Worm (Caenorhabditis elegans) whole organism, L4 larva: Measurements from ENCODE around the gene his-42.
A peak's percentile ranks its signal among the peaks of the same experiment; 100 is the strongest.

Experiments used
- F26F4.8 ChIP-seq: fragments of 200-800 bp; sonication (Bioruptor generic); conservative IDR thresholded peaks from 2 replicates; pipeline ENCODE4 v1.3.6; 2022; ENCODE audit warnings: missing genetic modification characterization, missing compliant biosample characterization
- F37D6.2 ChIP-seq: sonication (generic microtip); optimal IDR thresholded peaks from 2 replicates; lab custom pipeline; 2016; ENCODE audit warnings: mild to moderate bottlenecking, missing genetic modification characterization, missing compliant biosample characterization
- T26A8.4 ChIP-seq: fragments of 200-800 bp; sonication (Bioruptor generic); IDR thresholded peaks from 2 replicates; pipeline ENCODE4 v1.3.6; 2022; ENCODE audit warnings: missing genetic modification characterization, missing compliant biosample characterization
- Y105C5A.15 ChIP-seq: fragments of 200-800 bp; sonication (Bioruptor generic); IDR thresholded peaks from 2 replicates; pipeline ENCODE4 v1.3.6; 2022; ENCODE audit warnings: missing genetic modification characterization, missing compliant biosample characterization
- ZK337.2 ChIP-seq: fragments of 200-800 bp; sonication (Bioruptor generic); IDR thresholded peaks from 2 replicates; pipeline ENCODE4 v1.3.6; 2022; ENCODE audit warnings: missing genetic modification reagents, missing genetic modification characterization, missing compliant biosample characterization
- ZK546.5 ChIP-seq, 2 experiments: sonication (generic microtip); optimal IDR thresholded peaks; 2 replicates each; lab custom pipeline; 2017; ENCODE audit warnings: missing biosample characterization in 2 of 2, missing genetic modification characterization in 2 of 2
- ama-1 ChIP-seq: fragments of 150-350 bp; optimal IDR thresholded peaks from 2 replicates; lab custom pipeline; 2014; ENCODE audit warnings: inconsistent platforms, mixed read lengths
- ceh-32 ChIP-seq: sonication (generic microtip); optimal IDR thresholded peaks from 2 replicates; lab custom pipeline; 2016; ENCODE audit warnings: mild to moderate bottlenecking, missing genetic modification characterization, missing compliant biosample characterization; ENCODE audit not compliant: poor library complexity
- ceh-44 ChIP-seq: fragments of 200-800 bp; sonication (Bioruptor generic); IDR thresholded peaks from 2 replicates; pipeline ENCODE4 v1.3.6; 2022; ENCODE audit warnings: missing genetic modification reagents, missing genetic modification characterization, missing compliant biosample characterization
- ces-1 ChIP-seq: fragments of 150-350 bp; sonication (generic microtip); optimal IDR thresholded peaks from 4 replicates; lab custom pipeline; 2014; ENCODE audit warnings: missing biosample characterization, missing genetic modification reagents, missing genetic modification characterization
- daf-16 ChIP-seq, 3 experiments: sonication (generic microtip); optimal IDR thresholded peaks; 2 replicates each; lab custom pipeline; 2016 to 2017; ENCODE audit warnings: missing genetic modification characterization in 3 of 3, missing genetic modification reagents in 3 of 3, mild to moderate bottlenecking in 2 of 3, missing compliant biosample characterization in 2 of 3, missing biosample characterization in 1 of 3, moderate library complexity in 1 of 3
- daf-19 ChIP-seq: fragments of 200-800 bp; sonication (Bioruptor generic); conservative IDR thresholded peaks from 2 replicates; pipeline ENCODE4 v1.3.6; 2022; ENCODE audit warnings: missing genetic modification characterization, missing compliant biosample characterization
- dmd-6 ChIP-seq: fragments of 200-800 bp; sonication (Bioruptor generic); IDR thresholded peaks from 2 replicates; pipeline ENCODE4 v1.3.6; 2022; ENCODE audit warnings: missing genetic modification reagents, missing genetic modification characterization, missing compliant biosample characterization
- dmd-8 ChIP-seq: fragments of 200-800 bp; sonication (Bioruptor generic); IDR thresholded peaks from 2 replicates; pipeline ENCODE4 v1.3.6; 2022; ENCODE audit warnings: missing genetic modification characterization, missing compliant biosample characterization
- dpl-1 ChIP-seq: fragments of 150-350 bp; optimal IDR thresholded peaks from 2 replicates; lab custom pipeline; 2014; ENCODE audit warnings: missing biosample characterization, missing genetic modification reagents, missing genetic modification characterization
- dve-1 ChIP-seq: sonication (generic microtip); optimal IDR thresholded peaks from 2 replicates; lab custom pipeline; 2017; ENCODE audit warnings: antibody characterized with exemption, mild to moderate bottlenecking, missing genetic modification characterization, missing compliant biosample characterization; ENCODE audit not compliant: insufficient read depth
- egl-27 ChIP-seq: sonication (generic microtip); optimal IDR thresholded peaks from 3 replicates; lab custom pipeline; 2017; ENCODE audit warnings: missing biosample characterization, missing genetic modification reagents, missing genetic modification characterization
- fkh-10 ChIP-seq: fragments of 150-350 bp; optimal IDR thresholded peaks from 2 replicates; lab custom pipeline; 2014; ENCODE audit warnings: missing biosample characterization, missing genetic modification reagents, missing genetic modification characterization
- hif-1 ChIP-seq, 2 experiments: sonication (generic microtip); optimal IDR thresholded peaks; 2 replicates each; lab custom pipeline; 2016 to 2017; ENCODE audit warnings: missing compliant biosample characterization in 2 of 2, missing genetic modification characterization in 2 of 2, missing genetic modification reagents in 2 of 2, missing genotype in 2 of 2, mild to moderate bottlenecking in 1 of 2
- hlh-11 ChIP-seq: fragments of 200-800 bp; sonication (Bioruptor generic); optimal IDR thresholded peaks from 2 replicates; lab custom pipeline; 2018; ENCODE audit warnings: mild to moderate bottlenecking, missing genetic modification characterization, missing compliant biosample characterization
- hlh-30 ChIP-seq: sonication (generic microtip); optimal IDR thresholded peaks from 2 replicates; lab custom pipeline; 2017; ENCODE audit warnings: antibody characterized with exemption, mild to moderate bottlenecking, missing genetic modification characterization, missing compliant biosample characterization; ENCODE audit not compliant: insufficient read depth
- lin-29 ChIP-seq: fragments of 200-800 bp; sonication (Bioruptor generic); IDR thresholded peaks from 2 replicates; pipeline ENCODE4 v1.3.6; 2022; ENCODE audit warnings: missing genetic modification reagents, missing genetic modification characterization, missing compliant biosample characterization
- mdl-1 ChIP-seq, 2 experiments: fragments of 150-350 bp in 1 of 2; sonication (generic microtip) in 1 of 2; optimal IDR thresholded peaks; 2 replicates each; lab custom pipeline; 2014 to 2017; ENCODE audit warnings: missing biosample characterization in 2 of 2, missing genetic modification characterization in 2 of 2
- mxl-3 ChIP-seq: fragments of 200-800 bp; sonication (Bioruptor generic); optimal IDR thresholded peaks from 2 replicates; lab custom pipeline; 2018; ENCODE audit warnings: mild to moderate bottlenecking, missing genetic modification characterization, missing compliant biosample characterization
- nhr-10 ChIP-seq: fragments of 150-350 bp; optimal IDR thresholded peaks from 2 replicates; lab custom pipeline; 2014; ENCODE audit warnings: missing biosample characterization, missing genetic modification characterization
- nhr-11 ChIP-seq: fragments of 150-350 bp; optimal IDR thresholded peaks from 2 replicates; lab custom pipeline; 2014; ENCODE audit warnings: missing biosample characterization, missing genetic modification characterization
- nhr-28 ChIP-seq: fragments of 150-350 bp; optimal IDR thresholded peaks from 2 replicates; lab custom pipeline; 2014; ENCODE audit warnings: missing biosample characterization, missing genetic modification characterization
- nhr-48 ChIP-seq: sonication (generic microtip); optimal IDR thresholded peaks from 2 replicates; lab custom pipeline; 2016; ENCODE audit warnings: mild to moderate bottlenecking, missing genetic modification characterization, missing compliant biosample characterization
- nhr-76 ChIP-seq: fragments of 150-350 bp; optimal IDR thresholded peaks from 2 replicates; lab custom pipeline; 2014; ENCODE audit warnings: missing biosample characterization, missing genetic modification characterization
- nhr-77 ChIP-seq: fragments of 150-350 bp; optimal IDR thresholded peaks from 2 replicates; lab custom pipeline; 2014; ENCODE audit warnings: missing biosample characterization, missing genetic modification characterization
- pqm-1 ChIP-seq: sonication (generic microtip); optimal IDR thresholded peaks from 2 replicates; lab custom pipeline; 2017; ENCODE audit warnings: missing biosample characterization, missing genetic modification characterization
- saeg-2 ChIP-seq: fragments of 200-800 bp; sonication (Bioruptor generic); IDR thresholded peaks from 2 replicates; pipeline ENCODE4 v1.3.6; 2022; ENCODE audit warnings: missing genetic modification reagents, missing genetic modification characterization, missing compliant biosample characterization
- sdz-12 ChIP-seq: fragments of 200-800 bp; sonication (Bioruptor generic); optimal IDR thresholded peaks from 2 replicates; lab custom pipeline; 2018; ENCODE audit warnings: mild to moderate bottlenecking, missing genetic modification characterization, missing compliant biosample characterization
- skn-1 ChIP-seq: fragments of 150-350 bp; optimal IDR thresholded peaks from 2 replicates; lab custom pipeline; 2014; ENCODE audit warnings: missing biosample characterization, missing genetic modification characterization
- snpc-4 ChIP-seq: fragments of 150-350 bp; optimal IDR thresholded peaks from 2 replicates; lab custom pipeline; 2014; ENCODE audit warnings: missing biosample characterization, missing genetic modification characterization
- tag-97 ChIP-seq: fragments of 200-800 bp; sonication (Bioruptor generic); IDR thresholded peaks from 2 replicates; pipeline ENCODE4 v1.3.6; 2022; ENCODE audit warnings: missing genetic modification characterization, missing compliant biosample characterization
- zfp-2 ChIP-seq: sonication (generic microtip); optimal IDR thresholded peaks from 2 replicates; lab custom pipeline; 2016; ENCODE audit warnings: mild to moderate bottlenecking, missing genetic modification characterization, missing compliant biosample characterization
- zfp-3 ChIP-seq: fragments of 200-800 bp; sonication (Bioruptor generic); conservative IDR thresholded peaks from 2 replicates; pipeline ENCODE4 v1.3.6; 2022; ENCODE audit warnings: missing genetic modification reagents, missing genetic modification characterization, missing compliant biosample characterization
- zip-11 ChIP-seq: fragments of 200-800 bp; sonication (Bioruptor generic); IDR thresholded peaks from 2 replicates; pipeline ENCODE4 v1.3.6; 2022; ENCODE audit warnings: missing genetic modification characterization, missing compliant biosample characterization
- zip-2 ChIP-seq: fragments of 150-350 bp; optimal IDR thresholded peaks from 2 replicates; lab custom pipeline; 2014; ENCODE audit warnings: missing biosample characterization, missing genetic modification characterization

his-42 gene

DNA sequence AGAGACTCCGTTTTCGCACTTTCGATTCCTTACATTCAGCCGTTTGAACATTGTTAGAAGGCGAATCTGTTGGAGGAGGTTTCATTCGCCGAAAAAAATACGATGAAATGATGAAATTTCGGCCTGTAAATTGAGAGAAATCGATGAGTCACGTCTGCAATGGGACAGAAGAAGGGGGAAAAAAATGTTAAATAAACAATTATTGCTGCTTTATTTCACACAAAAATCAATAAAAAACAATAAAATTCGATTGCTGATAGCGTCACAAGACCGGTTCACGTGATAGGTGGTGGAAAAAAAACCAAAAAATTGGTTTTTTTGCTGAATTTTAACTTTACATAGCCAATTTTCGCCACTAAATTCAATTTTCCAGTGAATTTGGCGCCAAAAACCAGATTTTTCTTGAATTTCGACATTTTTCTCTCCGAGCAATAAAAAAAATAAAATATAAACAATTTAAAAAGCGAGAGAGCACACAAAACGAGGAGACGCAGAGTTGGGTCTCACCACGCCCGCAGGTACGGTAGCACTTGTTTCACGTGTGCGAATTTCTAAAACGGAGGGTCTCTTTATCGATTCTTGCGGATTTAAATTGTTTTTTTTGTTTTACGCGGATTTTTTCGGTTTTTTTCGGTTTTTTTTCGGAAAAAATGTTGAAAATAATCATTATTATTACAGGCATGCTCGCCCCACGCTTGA is 43.8 kb upstream of the his-42 start, which contains the start of the genes cup-14 and ndub-8 (continued):
- no peak for TF ChIP-seq ceh-44 (GFP tag; lab: Robert Waterston, UW)
- TF ChIP-seq zip-2: no peak
- TF ChIP-seq F37D6.2 (tag; lab: Kevin White, UChicago): peak; percentile 15
- TF ChIP-seq nhr-10 (tag; lab: Kevin White, UChicago): no peak
- peak; percentile 69 for TF ChIP-seq ces-1 (GFP tag; lab: Kevin White, UChicago)
- peak; percentile 42 for TF ChIP-seq nhr-11 (tag; lab: Kevin White, UChicago)
- no peak for TF ChIP-seq ZK337.2
- no peak for TF ChIP-seq snpc-4 (tag; lab: Kevin White, UChicago)
- no peak for TF ChIP-seq Y105C5A.15 (GFP tag; lab: Robert Waterston, UW)
- TF ChIP-seq nhr-76 (tag; lab: Kevin White, UChicago): no peak
- no peak for TF ChIP-seq daf-19 (GFP tag; lab: Robert Waterston, UW)
- no peak for TF ChIP-seq tag-97 (GFP tag; lab: Robert Waterston, UW)
- no peak for TF ChIP-seq skn-1 (tag; lab: Kevin White, UChicago)
- TF ChIP-seq lin-29: 0 out of 2 replicates have a peak, but pooled peaks have one; percentile 46
- TF ChIP-seq zfp-2 (tag; lab: Kevin White, UChicago): peak; percentile 36
- no peak for TF ChIP-seq ama-1 (lab: Kevin White, UChicago)
- no peak for TF ChIP-seq sdz-12 (GFP tag; lab: Kevin White, UChicago)
- TF ChIP-seq zfp-3 (GFP tag; lab: Robert Waterston, UW): peak; percentile 56; the same call in 1 of the 2 replicates
- no peak for TF ChIP-seq zip-11 (GFP tag; lab: Robert Waterston, UW)
- TF ChIP-seq egl-27 (tag; lab: Kevin White, UChicago): no peak
- TF ChIP-seq nhr-77 (tag; lab: Kevin White, UChicago): peak; percentile 82
- TF ChIP-seq saeg-2 (GFP tag; lab: Robert Waterston, UW): no peak
- peak; percentile 45 for TF ChIP-seq nhr-48
- peak in 1 of 2 experiments; percentile 67 for TF ChIP-seq hif-1 (tag; optimal IDR thresholded peaks at IDR 0.05; lab: Kevin White, UChicago)
- TF ChIP-seq, all 104 proteins: peak for 48

DNA sequence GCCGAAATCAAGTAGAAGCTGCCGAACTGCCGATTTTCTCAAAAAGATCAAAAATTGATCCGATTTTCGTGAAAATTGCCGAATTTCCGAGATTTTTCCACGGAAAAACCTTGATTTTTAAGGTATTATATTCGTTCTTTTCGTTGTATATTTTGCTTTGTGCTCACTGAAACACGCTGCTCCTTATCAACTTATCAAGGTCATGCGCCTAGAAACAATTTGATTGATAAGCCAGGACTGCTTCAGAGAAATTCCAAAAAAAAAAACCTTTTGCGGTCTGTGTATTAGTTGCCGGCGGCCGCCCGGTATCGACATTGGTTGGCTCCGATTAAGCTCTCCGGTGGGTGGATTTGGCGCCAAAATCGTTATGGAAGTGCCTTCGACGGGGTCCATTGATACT is 34.0 kb upstream of the his-42 start:
- peak; percentile 39 for TF ChIP-seq hlh-11 (tag; lab: Kevin White, UChicago)
- peak; percentile 65 for TF ChIP-seq dmd-6 (GFP tag; lab: Robert Waterston, UW)
- TF ChIP-seq dve-1 (tag; lab: Kevin White, UChicago): peak; percentile 16
- peak; percentile 71 for TF ChIP-seq pqm-1 (tag; lab: Kevin White, UChicago)
- TF ChIP-seq fkh-10 (GFP tag; lab: Kevin White, UChicago): no peak
- no peak for TF ChIP-seq mdl-1 (tag; optimal IDR thresholded peaks at IDR 0.05; lab: Kevin White, UChicago)
- peak; percentile 16 for TF ChIP-seq nhr-28 (tag; lab: Kevin White, UChicago)
- TF ChIP-seq daf-16 (GFP tag; optimal IDR thresholded peaks at IDR 0.05; lab: Kevin White, UChicago): no peak
- TF ChIP-seq daf-16 (tag; optimal IDR thresholded peaks at IDR 0.05; lab: Kevin White, UChicago): peak; percentile 9
- no peak for TF ChIP-seq egl-27 (tag; lab: Kevin White, UChicago)
- no peak for TF ChIP-seq ceh-32 (tag; lab: Kevin White, UChicago)
- peak; percentile 6 for TF ChIP-seq nhr-77 (tag; lab: Kevin White, UChicago)
- TF ChIP-seq nhr-11 (tag; lab: Kevin White, UChicago): no peak
- TF ChIP-seq dpl-1 (GFP tag; lab: Kevin White, UChicago): no peak
- TF ChIP-seq F26F4.8: no peak

DNA sequence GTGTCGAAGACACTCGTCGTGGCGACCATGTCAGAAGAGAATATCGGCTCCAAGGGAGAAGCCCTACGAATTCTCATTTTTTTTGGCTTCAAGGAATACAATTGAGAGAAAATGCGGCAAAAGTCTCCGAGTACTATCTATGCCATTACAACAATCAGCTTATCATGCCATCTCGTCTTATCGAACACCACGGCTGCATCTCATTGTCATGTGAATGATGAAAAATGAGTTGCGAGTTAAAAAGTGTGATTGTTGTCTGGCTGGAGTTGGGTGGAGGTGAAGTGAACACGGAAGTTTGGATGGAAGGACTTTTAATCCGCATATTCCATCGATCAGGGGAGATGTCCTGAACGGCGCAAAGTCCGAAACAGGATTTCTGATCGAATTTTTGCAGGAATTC is 32.4 kb upstream of the his-42 start:
- TF ChIP-seq ZK546.5 (tag; optimal IDR thresholded peaks at IDR 0.05; lab: Kevin White, UChicago): no peak
- no peak for TF ChIP-seq dmd-8
- peak; percentile 73 for TF ChIP-seq dmd-6 (GFP tag; lab: Robert Waterston, UW)
- peak; percentile 42 for TF ChIP-seq dve-1 (tag; lab: Kevin White, UChicago)
- TF ChIP-seq T26A8.4 (GFP tag; lab: Robert Waterston, UW): no peak
- peak; percentile 54 for TF ChIP-seq mxl-3 (GFP tag; lab: Kevin White, UChicago)
- no peak for TF ChIP-seq nhr-48
- TF ChIP-seq pqm-1 (tag; lab: Kevin White, UChicago): peak; percentile 92
- TF ChIP-seq hlh-11 (tag; lab: Kevin White, UChicago): peak; percentile 61
- no peak for TF ChIP-seq zfp-3 (GFP tag; lab: Robert Waterston, UW)
- no peak for TF ChIP-seq fkh-10 (GFP tag; lab: Kevin White, UChicago)
- no peak for TF ChIP-seq daf-16 (GFP tag; optimal IDR thresholded peaks at IDR 0.05; lab: Kevin White, UChicago)
- peak; percentile 5 for TF ChIP-seq daf-16 (tag; optimal IDR thresholded peaks at IDR 0.05; lab: Kevin White, UChicago)
- peak; percentile 61 for TF ChIP-seq hlh-30
- TF ChIP-seq nhr-77 (tag; lab: Kevin White, UChicago): peak; percentile 68
- TF ChIP-seq nhr-28 (tag; lab: Kevin White, UChicago): peak; percentile 83
